Worm (Caenorhabditis elegans): ENCODE measurements around the gene athp-2.

athp-2 gene

DNA sequence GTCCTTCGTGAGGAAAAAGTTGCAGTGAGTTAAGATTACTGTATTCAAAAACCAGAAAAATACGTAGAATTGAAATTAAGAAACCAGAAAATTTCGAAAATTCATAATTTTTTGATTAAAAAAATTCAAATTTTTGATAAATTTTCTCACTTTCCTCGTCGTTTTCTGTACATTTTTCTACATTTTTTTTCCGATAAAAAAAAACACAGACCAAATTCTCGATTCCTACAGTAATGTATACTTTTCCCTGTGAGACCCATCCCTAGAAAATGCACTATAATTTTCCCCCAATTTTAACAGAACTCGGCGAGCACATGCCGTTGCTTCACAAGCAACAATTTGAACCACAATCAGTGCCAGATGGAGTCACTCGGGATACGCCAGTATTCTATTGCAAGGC lies at the start of gene athp-2:
Gene athp-2 (plus strand): TSS at position 301 of the 400 bp plus-strand sequence.
- TF ChIP-seq snpc-1.3 (tag; optimal IDR thresholded peaks at IDR 0.05; ENCODE audit: insufficient read depth) (no peak), dpl-1 (GFP tag; optimal IDR thresholded peaks at IDR 0.05) (no peak), F10E7.11 (tag; optimal IDR thresholded peaks at IDR 0.05) (no peak), dox-1 (GFP tag; IDR thresholded peaks at IDR 0.05) (no peak), rcor-1 (GFP tag; IDR thresholded peaks at IDR 0.05) (no peak), mcd-1 (GFP tag; IDR thresholded peaks at IDR 0.05) (no peak), die-1 (tag; optimal IDR thresholded peaks at IDR 0.05) (no peak), snpc-3.4 (tag; optimal IDR thresholded peaks at IDR 0.05) (no peak), nhr-27 (tag; optimal IDR thresholded peaks at IDR 0.05) (no peak), F39B2.1 (GFP tag; IDR thresholded peaks at IDR 0.05) (no peak)

DNA sequence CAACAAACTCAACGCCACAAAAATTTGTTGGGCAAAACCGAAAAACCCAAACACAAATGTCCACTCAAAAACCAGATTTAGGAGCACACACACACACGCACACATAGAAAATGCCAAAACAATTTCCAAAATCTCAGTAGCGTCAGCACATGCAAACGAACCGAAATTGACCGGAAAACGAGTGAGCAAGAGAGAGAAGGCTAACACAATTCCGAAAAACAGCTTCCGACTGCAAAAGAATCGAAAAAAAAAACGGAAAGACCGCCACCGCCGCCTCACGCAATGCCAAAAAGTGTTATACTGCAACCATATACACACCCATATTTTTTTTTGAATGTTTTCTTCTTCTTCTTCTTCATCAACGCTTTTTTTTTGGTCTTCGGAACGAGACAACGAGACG lies 48.2 kb upstream of the athp-2 start:
- TF ChIP-seq Y79H2A.3 (GFP tag; conservative IDR thresholded peaks at IDR 0.05) (no peak), nhr-27 (tag; optimal IDR thresholded peaks at IDR 0.05) (no peak), tbx-9 (tag; optimal IDR thresholded peaks at IDR 0.05; ENCODE audit: borderline replicate concordance) (no peak), lin-26 (GFP tag; IDR thresholded peaks at IDR 0.05) (no peak), lin-40 (tag; optimal IDR thresholded peaks at IDR 0.05) (no peak), ztf-26 (tag; optimal IDR thresholded peaks at IDR 0.05) (no peak), hmg-20 (GFP tag; IDR thresholded peaks at IDR 0.05) (no peak), B0019.2 (GFP tag; conservative IDR thresholded peaks at IDR 0.05) (no peak), snpc-3.4 (tag; optimal IDR thresholded peaks at IDR 0.05) (no peak), mxl-1 (tag; optimal IDR thresholded peaks at IDR 0.05) (no peak), tbp1 (GFP tag; optimal IDR thresholded peaks at IDR 0.05) (no peak), lag-1 (GFP tag; IDR thresholded peaks at IDR 0.05) (no peak), Y53F4B.3 (GFP tag; IDR thresholded peaks at IDR 0.05) (no peak), lin-54 (GFP tag; optimal IDR thresholded peaks at IDR 0.05) (no peak)

DNA sequence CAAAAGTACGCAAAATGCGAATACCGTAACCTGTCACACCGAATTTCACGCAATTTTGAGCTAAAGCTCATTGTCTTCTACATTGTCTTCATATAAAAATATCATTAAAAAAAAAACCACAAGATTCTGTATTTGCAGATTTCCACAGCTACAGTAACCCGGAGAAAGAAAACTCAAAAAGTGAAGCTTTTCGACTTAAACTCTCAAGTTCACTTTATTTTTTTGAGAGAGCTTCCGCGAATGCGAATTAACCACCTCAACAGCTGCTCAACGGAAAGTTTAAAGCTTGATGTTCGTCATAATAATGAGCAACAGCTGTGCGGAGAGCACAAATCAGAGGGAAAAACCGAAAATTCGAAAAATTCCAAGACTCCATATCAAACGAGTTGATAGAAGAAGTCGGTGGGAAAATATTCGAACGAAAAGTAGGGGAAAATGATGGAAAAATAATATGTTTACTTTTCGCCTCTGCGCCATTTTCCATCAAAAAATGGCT lies 46.9 kb upstream of the athp-2 start:
- TF ChIP-seq efl-1 (GFP tag; optimal IDR thresholded peaks at IDR 0.05) (no peak), somi-1 (GFP tag; optimal IDR thresholded peaks at IDR 0.05) (no peak), lin-35 (GFP tag; optimal IDR thresholded peaks at IDR 0.05) (no peak), nhr-80 (tag; optimal IDR thresholded peaks at IDR 0.05) (no peak), dox-1 (GFP tag; IDR thresholded peaks at IDR 0.05) (no peak), atf-7 (tag; optimal IDR thresholded peaks at IDR 0.05) (no peak), ccch-3 (GFP tag; optimal IDR thresholded peaks at IDR 0.05) (no peak), ztf-28 (GFP tag; IDR thresholded peaks at IDR 0.05) (no peak), akir-1 (GFP tag; optimal IDR thresholded peaks at IDR 0.05) (no peak), T26A5.8 (tag; optimal IDR thresholded peaks at IDR 0.05) (no peak), him-1 (tag; optimal IDR thresholded peaks at IDR 0.05) (no peak), bed-1 (GFP tag; IDR thresholded peaks at IDR 0.05) (no peak), hmg-20 (GFP tag; IDR thresholded peaks at IDR 0.05) (no peak)

DNA sequence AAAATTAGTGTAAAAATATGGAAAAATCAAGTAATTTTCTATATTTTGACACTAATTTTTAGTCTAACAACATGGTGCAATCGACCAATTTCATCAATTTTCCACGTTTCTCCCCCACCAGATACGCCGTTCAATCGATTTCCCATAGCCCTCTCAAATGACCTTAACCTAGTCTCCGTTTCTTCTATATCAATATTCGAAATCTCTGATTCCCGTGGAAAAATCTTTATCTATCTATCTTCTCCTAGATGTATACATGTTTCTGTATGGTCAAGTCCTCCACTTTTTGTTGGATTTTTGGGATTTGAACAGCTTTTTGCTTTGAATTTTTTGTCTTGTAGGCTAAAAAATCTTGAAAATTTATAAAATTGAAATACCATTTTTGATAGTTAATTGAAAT lies 45.8 kb upstream of the athp-2 start:
- TF ChIP-seq ama-1 (optimal IDR thresholded peaks at IDR 0.05) (no peak), ama-1 (GFP tag; optimal IDR thresholded peaks at IDR 0.05) (no peak), cebp-1 (GFP tag; IDR thresholded peaks at IDR 0.05) (no peak), cebp-1 (tag; optimal IDR thresholded peaks at IDR 0.05) (no peak)

Data from whole organism, young adult.